Worm (Caenorhabditis elegans) whole organism, L4/young adult: ENCODE results near the gene C08G5.7.

Experiments used
- dao-5 ChIP-seq: sonication (generic microtip); optimal IDR thresholded peaks from 2 replicates; lab custom pipeline; 2016; ENCODE audit warnings: missing genotype, missing genetic modification characterization, moderate library complexity, missing compliant biosample characterization
- him-1 ChIP-seq: sonication (generic microtip); optimal IDR thresholded peaks from 2 replicates; lab custom pipeline; 2016; ENCODE audit warnings: missing genotype, missing genetic modification reagents, missing genetic modification characterization, missing compliant biosample characterization

DNA sequence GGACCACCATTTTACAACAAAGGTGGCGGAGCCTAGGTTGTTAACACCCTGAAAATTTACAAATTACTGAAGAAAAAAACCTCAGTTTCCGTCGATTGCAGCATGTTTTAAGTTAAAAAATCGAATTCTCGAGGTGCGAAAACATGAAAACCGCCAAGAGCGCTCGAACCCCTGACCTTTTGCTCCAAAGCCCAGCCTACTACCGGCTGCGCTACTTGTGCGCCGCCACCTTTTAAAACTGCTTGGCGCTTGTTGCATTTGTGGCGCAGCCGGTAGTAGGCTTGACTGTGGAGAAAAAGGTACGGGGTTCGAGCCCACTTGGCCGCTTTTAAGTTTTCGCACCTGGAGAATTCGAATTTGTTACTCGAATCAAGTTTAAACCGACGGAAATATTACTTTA, 15.0 kb downstream of the C08G5.7 start, which contains the start of gene snt-6:
- TF ChIP-seq dao-5 (no peak), him-1 (tag; lab: Kevin White, UChicago) (no peak)
